Fruit fly (Drosophila melanogaster) whole organism, adult: ENCODE data around the gene Rtnl2.

Source experiments
- CG11617 ChIP-seq: fragments of 200-800 bp; sonication (Bioruptor generic); optimal IDR thresholded peaks from 2 replicates; lab custom pipeline; 2017; ENCODE audit warnings: mild to moderate bottlenecking, missing biosample characterization, missing genetic modification reagents, missing genetic modification characterization
- CG1620 ChIP-seq: fragments of 200-800 bp; sonication (Bioruptor generic); optimal IDR thresholded peaks from 2 replicates; lab custom pipeline; 2016; ENCODE audit warnings: missing biosample characterization, missing genetic modification characterization
- CG5204 ChIP-seq: fragments of 200-800 bp; sonication (Bioruptor generic); optimal IDR thresholded peaks from 2 replicates; lab custom pipeline; 2016; ENCODE audit warnings: missing biosample characterization, missing genetic modification characterization
- CG7101 ChIP-seq: fragments of 200-800 bp; sonication (Bioruptor generic); optimal IDR thresholded peaks from 2 replicates; lab custom pipeline; 2018; ENCODE audit warnings: missing biosample characterization, mild to moderate bottlenecking, missing genetic modification characterization, moderate library complexity
- Clk ChIP-seq: fragments of 200-800 bp; sonication (Bioruptor generic); optimal IDR thresholded peaks from 2 replicates; lab custom pipeline; 2017; ENCODE audit warnings: missing biosample characterization, missing genetic modification characterization
- Hr96 ChIP-seq: fragments of 200-800 bp; sonication (Bioruptor generic); optimal IDR thresholded peaks from 2 replicates; lab custom pipeline; 2016; ENCODE audit warnings: missing biosample characterization, missing genetic modification characterization
- Mnt ChIP-seq: fragments of 200-800 bp; sonication (Bioruptor generic); optimal IDR thresholded peaks from 2 replicates; lab custom pipeline; 2016; ENCODE audit warnings: missing biosample characterization, mild to moderate bottlenecking, missing genetic modification characterization
- bab1 ChIP-seq: fragments of 200-800 bp; sonication (Bioruptor generic); optimal IDR thresholded peaks from 3 replicates; lab custom pipeline; 2019; ENCODE audit warnings: missing biosample characterization, mild to moderate bottlenecking, missing genetic modification characterization, moderate library complexity
- cic ChIP-seq: fragments of 200-800 bp; sonication (Bioruptor generic); optimal IDR thresholded peaks from 2 replicates; lab custom pipeline; 2017; ENCODE audit warnings: missing biosample characterization, mild to moderate bottlenecking, missing genetic modification characterization, moderate library complexity
- kay ChIP-seq: fragments of 200-800 bp; sonication (Bioruptor generic); peaks from one replicate; lab custom pipeline; 2016; ENCODE audit warnings: missing biosample characterization, missing genetic modification characterization, borderline replicate concordance
- tj ChIP-seq: fragments of 200-800 bp; sonication (Bioruptor generic); optimal IDR thresholded peaks from 3 replicates; lab custom pipeline; 2017; ENCODE audit warnings: missing biosample characterization, mild to moderate bottlenecking, missing genetic modification characterization, moderate library complexity
- toe ChIP-seq: fragments of 200-800 bp; sonication (Bioruptor generic); optimal IDR thresholded peaks from 2 replicates; lab custom pipeline; 2016; ENCODE audit warnings: missing biosample characterization, missing genetic modification characterization

dm6 chr3R:7524160-7524559 lies 5.9 kb downstream of the Rtnl2 start:
- TF ChIP-seq toe (GFP tag; lab: Kevin White, UChicago) (no peak), Mnt (GFP tag; lab: Kevin White, UChicago) (no peak), CG1620 (GFP tag; lab: Kevin White, UChicago) (no peak), kay (GFP tag; lab: Kevin White, UChicago) (no peak), CG7101 (tag; lab: Kevin White, UChicago) (no peak), tj (GFP tag; lab: Kevin White, UChicago) (no peak), Hr96 (no peak), CG5204 (GFP tag; lab: Kevin White, UChicago) (no peak), CG11617 (no peak), Clk (GFP tag; lab: Kevin White, UChicago) (no peak), cic (no peak), bab1 (GFP tag; lab: Kevin White, UChicago) (no peak)
